Fruit fly (Drosophila melanogaster): ENCODE data around the gene cyst.
A peak's percentile ranks its signal among the peaks of the same experiment; 100 is the strongest.

cyst gene

DNA sequence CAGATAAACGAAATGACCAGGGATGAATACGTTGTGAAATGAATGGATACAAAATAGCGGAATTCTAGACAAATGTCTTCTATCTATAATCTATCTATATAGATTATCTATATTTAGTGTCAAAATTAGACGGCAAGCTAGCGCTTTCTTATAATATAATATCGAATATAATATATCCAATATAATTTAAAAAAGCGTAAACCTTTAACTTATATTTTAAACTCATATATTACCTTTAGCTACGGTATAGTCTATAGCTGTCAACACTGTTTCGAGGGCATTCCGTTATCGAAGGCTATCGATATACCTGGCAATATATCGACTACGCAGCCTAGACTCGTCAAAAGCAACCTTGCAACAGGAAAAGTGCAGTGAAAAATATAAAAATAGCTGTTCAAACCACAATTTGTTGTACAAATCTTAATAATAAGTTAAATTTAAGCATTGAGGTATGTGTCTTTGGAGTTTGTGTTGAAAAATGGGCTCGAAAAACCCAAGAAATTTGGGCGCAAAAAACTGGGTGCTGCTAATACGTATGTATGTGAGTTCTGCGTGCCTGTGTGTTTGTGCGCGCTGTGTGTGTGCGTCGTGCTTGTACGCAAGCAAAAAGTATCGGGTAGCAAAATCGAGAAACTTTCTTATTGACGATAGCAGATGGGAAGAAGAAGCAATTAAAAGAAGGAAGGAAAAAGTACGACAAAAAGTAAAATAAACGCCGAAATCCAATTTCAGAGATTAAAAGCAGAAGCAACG is 15.5 kb downstream of the cyst start, which contains the start of the genes swm and Ctu2 (continued):
- peak; percentile 48 for TF ChIP-seq zen (tag; optimal IDR thresholded peaks at IDR 0.05)
- TF ChIP-seq CG30403 (GFP tag; optimal IDR thresholded peaks at IDR 0.05) = peak; percentile 78
- no peak for TF ChIP-seq CkIIα-i1 (GFP tag; IDR thresholded peaks at IDR 0.05)
- TF ChIP-seq Lhr (GFP tag; optimal IDR thresholded peaks at IDR 0.05) = no peak
- peak; percentile 67 for TF ChIP-seq CG4424 (GFP tag; optimal IDR thresholded peaks at IDR 0.05)
- TF ChIP-seq Camta (GFP tag; optimal IDR thresholded peaks at IDR 0.05) = no peak
- peak; percentile 66 for TF ChIP-seq Sin3A (optimal IDR thresholded peaks at IDR 0.05)
- peak; percentile 21 for TF ChIP-seq CG18011 (GFP tag; optimal IDR thresholded peaks at IDR 0.05)
- TF ChIP-seq pzg (GFP tag; optimal IDR thresholded peaks at IDR 0.05) = peak; percentile 48
- TF ChIP-seq ab (GFP tag; optimal IDR thresholded peaks at IDR 0.05) = no peak
- TF ChIP-seq psq (GFP tag; optimal IDR thresholded peaks at IDR 0.05) = no peak
- TF ChIP-seq zen2 (GFP tag; IDR thresholded peaks at IDR 0.05; ENCODE audit: partially characterized antibody) = peak; percentile 59; the same call in 2 of the 3 replicates
- no peak for TF ChIP-seq CG13894 (tag; optimal IDR thresholded peaks at IDR 0.05)
- no peak for TF ChIP-seq onecut (GFP tag; IDR thresholded peaks at IDR 0.05)
- no peak for TF ChIP-seq CHES-1-like (GFP tag; optimal IDR thresholded peaks at IDR 0.05)
- TF ChIP-seq dysf (GFP tag; IDR thresholded peaks at IDR 0.05) = peak; percentile 61; the same call in 2 of the 3 replicates
- TF ChIP-seq dm (GFP tag; optimal IDR thresholded peaks at IDR 0.05) = peak; percentile 20
- TF ChIP-seq CG10431 (GFP tag; optimal IDR thresholded peaks at IDR 0.05) = no peak
- TF ChIP-seq bab2 (GFP tag; optimal IDR thresholded peaks at IDR 0.05) = no peak
- TF ChIP-seq CG13296 (GFP tag; optimal IDR thresholded peaks at IDR 0.05) = peak; percentile 68
- TF ChIP-seq CG11093 (GFP tag; IDR thresholded peaks at IDR 0.05) = 0 out of 3 replicates have a peak, but pooled peaks have one; percentile 32
- TF ChIP-seq CG1603 (tag; optimal IDR thresholded peaks at IDR 0.05) = peak; percentile 5
- no peak for TF ChIP-seq Hsf (GFP tag; optimal IDR thresholded peaks at IDR 0.05)
- no peak for TF ChIP-seq CG4282 (GFP tag; optimal IDR thresholded peaks at IDR 0.05)
- TF ChIP-seq hb (GFP tag; IDR thresholded peaks at IDR 0.05; ENCODE audit: partially characterized antibody) = peak; percentile 62; the same call in 1 of the 3 replicates
- no peak for TF ChIP-seq odd (GFP tag; optimal IDR thresholded peaks at IDR 0.05)
- 0 out of 2 replicates have a peak, but pooled peaks have one; percentile 24 for TF ChIP-seq GATAe (GFP tag; conservative IDR thresholded peaks at IDR 0.05)
- TF ChIP-seq ken (GFP tag; IDR thresholded peaks at IDR 0.05) = 0 out of 3 replicates have a peak, but pooled peaks have one; percentile 33
- no peak for TF ChIP-seq disco-r (GFP tag; optimal IDR thresholded peaks at IDR 0.05)
- peak; percentile 56 for TF ChIP-seq CG16815 (GFP tag; optimal IDR thresholded peaks at IDR 0.05)
- peak; percentile 9 for TF ChIP-seq CrebB (tag; optimal IDR thresholded peaks at IDR 0.05)
- no peak for TF ChIP-seq CG4730 (GFP tag; IDR thresholded peaks at IDR 0.05)
- TF ChIP-seq fd64A (GFP tag; optimal IDR thresholded peaks at IDR 0.05) = no peak
- TF ChIP-seq CG13424 (tag; optimal IDR thresholded peaks at IDR 0.05) = peak; percentile 89
- no peak for TF ChIP-seq Blimp-1 (GFP tag; optimal IDR thresholded peaks at IDR 0.05)
- no peak for TF ChIP-seq caup (GFP tag; optimal IDR thresholded peaks at IDR 0.05; ENCODE audit: severe bottlenecking)
- no peak for TF ChIP-seq Dip2 (GFP tag; IDR thresholded peaks at IDR 0.05)
- no peak for TF ChIP-seq chm (GFP tag; IDR thresholded peaks at IDR 0.05)
- no peak for TF ChIP-seq repo (GFP tag; optimal IDR thresholded peaks at IDR 0.05)
- TF ChIP-seq amos (GFP tag; IDR thresholded peaks at IDR 0.05; ENCODE audit: partially characterized antibody) = peak; percentile 67
- TF ChIP-seq CG33213 (GFP tag; optimal IDR thresholded peaks at IDR 0.05) = no peak
- TF ChIP-seq wdn (GFP tag; IDR thresholded peaks at IDR 0.05) = peak; percentile 29; the same call in 1 of the 2 replicates
- TF ChIP-seq dpn (GFP tag; optimal IDR thresholded peaks at IDR 0.05) = peak; percentile 1 to 71
- TF ChIP-seq az2 (GFP tag; optimal IDR thresholded peaks at IDR 0.05) = peak; percentile 48
- peak; percentile 24 for TF ChIP-seq HmgD (GFP tag; optimal IDR thresholded peaks at IDR 0.05)
- peak; percentile 78 for TF ChIP-seq CG16813 (GFP tag; IDR thresholded peaks at IDR 0.05; ENCODE audit: partially characterized antibody)
- peak; percentile 22; the same call in 2 of the 3 replicates for TF ChIP-seq B-H1 (GFP tag; IDR thresholded peaks at IDR 0.05)
- TF ChIP-seq stc (GFP tag; IDR thresholded peaks at IDR 0.05) = no peak
- no peak for TF ChIP-seq CG13123 (GFP tag; optimal IDR thresholded peaks at IDR 0.05)
